Worm (Caenorhabditis elegans) whole organism, young adult: ENCODE results near the gene F14D2.8.

Experiments used
- B0019.2 ChIP-seq: fragments of 200-800 bp; sonication (Bioruptor generic); conservative IDR thresholded peaks from 2 replicates; pipeline ENCODE4 v1.3.6; 2022; ENCODE audit warnings: missing genetic modification reagents, missing genetic modification characterization, missing compliant biosample characterization
- B0261.1 ChIP-seq: sonication (generic microtip); optimal IDR thresholded peaks from 2 replicates; lab custom pipeline; 2016; ENCODE audit warnings: mild to moderate bottlenecking, missing genetic modification characterization, moderate library complexity, missing compliant biosample characterization
- F10E7.11 ChIP-seq: sonication (generic microtip); optimal IDR thresholded peaks from 2 replicates; lab custom pipeline; 2017; ENCODE audit warnings: mild to moderate bottlenecking, missing genetic modification characterization, moderate library complexity, missing compliant biosample characterization
- F57A8.1 ChIP-seq: fragments of 200-800 bp; sonication (Bioruptor generic); optimal IDR thresholded peaks from 2 replicates; lab custom pipeline; 2018; ENCODE audit warnings: mild to moderate bottlenecking, missing genetic modification characterization, moderate library complexity, missing compliant biosample characterization
- Y67H2A.10 ChIP-seq: fragments of 200-800 bp; sonication (Bioruptor generic); conservative IDR thresholded peaks from 2 replicates; pipeline ENCODE4 v1.3.6; 2022; ENCODE audit warnings: missing genetic modification reagents, missing genetic modification characterization, missing compliant biosample characterization
- Y95B8A.8 ChIP-seq: fragments of 200-800 bp; sonication (Bioruptor generic); IDR thresholded peaks from 2 replicates; pipeline ENCODE4 v1.3.6; 2022; ENCODE audit warnings: missing genetic modification reagents, missing genetic modification characterization, missing compliant biosample characterization
- akir-1 ChIP-seq: fragments of 200-800 bp; sonication (Bioruptor generic); optimal IDR thresholded peaks from 2 replicates; lab custom pipeline; 2018; ENCODE audit warnings: mild to moderate bottlenecking, missing genetic modification characterization, moderate library complexity, missing compliant biosample characterization
- aptf-3 ChIP-seq: fragments of 200-800 bp; sonication (Bioruptor generic); IDR thresholded peaks from 2 replicates; pipeline ENCODE4 v1.3.6; 2022; ENCODE audit warnings: missing genetic modification characterization, missing compliant biosample characterization
- attf-6 ChIP-seq: fragments of 200-800 bp; sonication (Bioruptor generic); IDR thresholded peaks from 2 replicates; pipeline ENCODE4 v1.3.6; 2022; ENCODE audit warnings: missing genetic modification reagents, missing genetic modification characterization, missing compliant biosample characterization
- cebp-1 ChIP-seq, 2 experiments: fragments of 200-800 bp in 1 of 2; sonication (Bioruptor generic) in 1 of 2; sonication (generic microtip) in 1 of 2; IDR thresholded peaks in 1 of 2; optimal IDR thresholded peaks in 1 of 2; 2 replicates each; pipeline versions ENCODE4 v1.3.6 to Lab custom; 2017 to 2022; ENCODE audit warnings: missing compliant biosample characterization in 2 of 2, missing genetic modification characterization in 2 of 2, mild to moderate bottlenecking in 1 of 2, missing genetic modification reagents in 1 of 2, moderate library complexity in 1 of 2
- ceh-27 ChIP-seq: fragments of 200-800 bp; sonication (Bioruptor generic); optimal IDR thresholded peaks from 2 replicates; lab custom pipeline; 2018; ENCODE audit warnings: mild to moderate bottlenecking, missing genetic modification characterization, moderate library complexity, missing compliant biosample characterization
- ceh-40 ChIP-seq: fragments of 200-800 bp; sonication (Bioruptor generic); IDR thresholded peaks from 2 replicates; pipeline ENCODE4 v1.3.6; 2022; ENCODE audit warnings: missing genetic modification characterization, missing compliant biosample characterization
- chd-7 ChIP-seq: sonication (generic microtip); optimal IDR thresholded peaks from 2 replicates; lab custom pipeline; 2016; ENCODE audit warnings: mild to moderate bottlenecking, missing genetic modification characterization, moderate library complexity, missing compliant biosample characterization
- efl-1 ChIP-seq: fragments of 150-350 bp; optimal IDR thresholded peaks from 2 replicates; lab custom pipeline; 2014; ENCODE audit warnings: missing biosample characterization, missing genetic modification reagents, missing genetic modification characterization
- egrh-3 ChIP-seq: fragments of 200-800 bp; sonication (Bioruptor generic); IDR thresholded peaks from 2 replicates; pipeline ENCODE4 v1.3.6; 2022; ENCODE audit warnings: missing genetic modification reagents, missing genetic modification characterization, missing compliant biosample characterization
- fkh-3 ChIP-seq: sonication (generic microtip); optimal IDR thresholded peaks from 2 replicates; lab custom pipeline; 2016; ENCODE audit warnings: mild to moderate bottlenecking, missing genetic modification characterization, missing compliant biosample characterization
- gei-17 ChIP-seq: fragments of 200-800 bp; sonication (Bioruptor generic); optimal IDR thresholded peaks from 2 replicates; lab custom pipeline; 2018; ENCODE audit warnings: mild to moderate bottlenecking, missing genetic modification characterization, missing compliant biosample characterization
- hlh-26 ChIP-seq: fragments of 200-800 bp; sonication (Bioruptor generic); conservative IDR thresholded peaks from 2 replicates; pipeline ENCODE4 v1.3.6; 2022; ENCODE audit warnings: missing genetic modification reagents, missing genetic modification characterization, missing compliant biosample characterization
- let-607 ChIP-seq, 2 experiments: fragments of 200-800 bp in 1 of 2; sonication (Bioruptor generic) in 1 of 2; sonication (generic microtip) in 1 of 2; optimal IDR thresholded peaks; 2 replicates each; lab custom pipeline; 2016 to 2018; ENCODE audit warnings: mild to moderate bottlenecking in 2 of 2, missing compliant biosample characterization in 2 of 2, missing genetic modification characterization in 2 of 2, moderate library complexity in 2 of 2, missing genotype in 1 of 2
- lin-26 ChIP-seq: fragments of 200-800 bp; sonication (Bioruptor generic); IDR thresholded peaks from 2 replicates; pipeline ENCODE4 v1.3.6; 2022; ENCODE audit warnings: missing genetic modification reagents, missing genetic modification characterization, missing compliant biosample characterization
- lir-1 ChIP-seq: fragments of 200-800 bp; sonication (Bioruptor generic); conservative IDR thresholded peaks from 2 replicates; pipeline ENCODE4 v1.3.6; 2022; ENCODE audit warnings: missing genetic modification reagents, missing genetic modification characterization, missing compliant biosample characterization
- lsl-1 ChIP-seq: fragments of 200-800 bp; sonication (Bioruptor generic); optimal IDR thresholded peaks from 2 replicates; lab custom pipeline; 2018; ENCODE audit warnings: mild to moderate bottlenecking, missing genetic modification characterization, moderate library complexity, missing compliant biosample characterization
- madf-3 ChIP-seq: fragments of 200-800 bp; sonication (Bioruptor generic); IDR thresholded peaks from 2 replicates; pipeline ENCODE4 v1.3.6; 2022; ENCODE audit warnings: missing genetic modification reagents, missing genetic modification characterization, missing compliant biosample characterization
- nhr-120 ChIP-seq: fragments of 200-800 bp; sonication (Bioruptor generic); IDR thresholded peaks from 2 replicates; pipeline ENCODE4 v1.3.6; 2022; ENCODE audit warnings: missing genetic modification characterization, missing compliant biosample characterization
- nhr-27 ChIP-seq: fragments of 200-800 bp; sonication (Bioruptor generic); optimal IDR thresholded peaks from 2 replicates; lab custom pipeline; 2018; ENCODE audit warnings: mild to moderate bottlenecking, missing genetic modification characterization, moderate library complexity, missing compliant biosample characterization
- nhr-80 ChIP-seq: sonication (generic microtip); optimal IDR thresholded peaks from 2 replicates; lab custom pipeline; 2016; ENCODE audit warnings: missing genetic modification characterization, missing compliant biosample characterization
- nhr-90 ChIP-seq: sonication (generic microtip); optimal IDR thresholded peaks from 2 replicates; lab custom pipeline; 2016; ENCODE audit warnings: missing genotype, mild to moderate bottlenecking, missing genetic modification characterization, missing compliant biosample characterization
- pbrm-1 ChIP-seq: fragments of 200-800 bp; sonication (Bioruptor generic); IDR thresholded peaks from 2 replicates; pipeline ENCODE4 v1.3.6; 2022; ENCODE audit warnings: missing genetic modification reagents, missing genetic modification characterization, missing compliant biosample characterization
- tbp1 ChIP-seq: fragments of 200-800 bp; sonication (Bioruptor generic); optimal IDR thresholded peaks from 2 replicates; lab custom pipeline; 2018; ENCODE audit warnings: mild to moderate bottlenecking, missing genetic modification characterization, missing compliant biosample characterization
- tlf-1 ChIP-seq: fragments of 200-800 bp; sonication (Bioruptor generic); optimal IDR thresholded peaks from 2 replicates; lab custom pipeline; 2018; ENCODE audit warnings: mild to moderate bottlenecking, missing genetic modification characterization, missing compliant biosample characterization
- zfh-2 ChIP-seq: fragments of 200-800 bp; sonication (Bioruptor generic); conservative IDR thresholded peaks from 2 replicates; pipeline ENCODE4 v1.3.6; 2022; ENCODE audit warnings: missing genetic modification reagents, missing genetic modification characterization, missing compliant biosample characterization
- zim-3 ChIP-seq: sonication (generic microtip); optimal IDR thresholded peaks from 2 replicates; lab custom pipeline; 2017; ENCODE audit warnings: mild to moderate bottlenecking, missing genetic modification characterization, moderate library complexity, missing compliant biosample characterization
- ztf-18 ChIP-seq: sonication (generic microtip); optimal IDR thresholded peaks from 2 replicates; lab custom pipeline; 2016; ENCODE audit warnings: missing genotype, mild to moderate bottlenecking, missing genetic modification characterization, missing compliant biosample characterization
- ztf-6 ChIP-seq: fragments of 200-800 bp; sonication (Bioruptor generic); IDR thresholded peaks from 2 replicates; pipeline ENCODE4 v1.3.6; 2022; ENCODE audit warnings: missing genetic modification reagents, missing genetic modification characterization, missing compliant biosample characterization

Gene F14D2.8

ce11 chrII:3341989-3342388 lies 7.7 kb downstream of the F14D2.8 start, which contains the start of gene F14D2.11:
F14D2.11 (minus strand) TSS chrII:3342089.
- no peak for TF ChIP-seq tlf-1
- peak; percentile 68 for TF ChIP-seq lsl-1 (GFP tag; lab: Kevin White, UChicago)
- no peak for TF ChIP-seq B0261.1 (tag; lab: Kevin White, UChicago)
- 0 out of 2 replicates have a peak, but pooled peaks have one; percentile 21 for TF ChIP-seq madf-3 (GFP tag; lab: Robert Waterston, UW)
- TF ChIP-seq gei-17 (GFP tag; lab: Kevin White, UChicago): no peak
- TF ChIP-seq, all 124 proteins: peak for 2

DNA sequence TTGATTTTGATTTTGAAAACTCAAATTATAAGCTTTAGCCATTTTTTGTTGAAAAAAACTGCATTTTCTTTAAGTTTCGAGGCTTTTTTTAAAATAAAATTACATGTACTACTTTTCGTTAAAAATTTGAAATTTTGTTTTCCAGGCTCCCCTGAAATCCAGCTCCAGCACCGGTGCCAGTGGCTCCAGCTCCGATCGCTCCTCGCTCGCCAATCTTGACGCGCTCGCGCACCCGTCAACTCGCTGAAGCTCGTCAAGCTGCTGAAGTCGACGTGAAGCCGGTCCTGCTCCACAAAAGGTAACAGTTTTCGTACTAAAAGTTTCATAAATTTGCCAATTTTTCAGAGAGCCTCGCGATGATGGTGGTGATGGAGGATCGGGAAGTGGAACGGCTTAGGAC lies 8.9 kb downstream of the F14D2.8 start:
- peak; percentile 72 for TF ChIP-seq zfh-2 (GFP tag; lab: Robert Waterston, UW)
- TF ChIP-seq akir-1 (GFP tag; lab: Kevin White, UChicago): no peak
- TF ChIP-seq egrh-3 (GFP tag; lab: Robert Waterston, UW): peak; percentile 73
- no peak for TF ChIP-seq nhr-80 (tag; lab: Kevin White, UChicago)
- TF ChIP-seq zim-3: no peak
- 0 out of 2 replicates have a peak, but pooled peaks have one; percentile 18 for TF ChIP-seq Y95B8A.8 (GFP tag; lab: Robert Waterston, UW)
- TF ChIP-seq F10E7.11 (tag; lab: Kevin White, UChicago): no peak
- TF ChIP-seq fkh-3: no peak
- no peak for TF ChIP-seq ceh-27 (GFP tag; lab: Kevin White, UChicago)
- no peak for TF ChIP-seq B0019.2 (GFP tag; lab: Robert Waterston, UW)
- TF ChIP-seq hlh-26 (GFP tag; lab: Robert Waterston, UW): no peak
- no peak for TF ChIP-seq chd-7 (tag; lab: Kevin White, UChicago)

ce11 chrII:3340251-3340650 lies 9.4 kb downstream of the F14D2.8 start, which contains the start of gene F14D2.5:
F14D2.5 (plus strand) TSS chrII:3340551.
- TF ChIP-seq lin-26 (GFP tag; lab: Robert Waterston, UW) (no peak), nhr-120 (no peak), lir-1 (GFP tag; lab: Robert Waterston, UW) (no peak), Y67H2A.10 (GFP tag; lab: Robert Waterston, UW) (no peak)

- TF ChIP-seq pbrm-1 (GFP tag; lab: Robert Waterston, UW) (no peak), attf-6 (GFP tag; lab: Robert Waterston, UW) (no peak), let-607 (tag; optimal IDR thresholded peaks at IDR 0.05; lab: Kevin White, UChicago) (no peak), tbp1 (GFP tag; lab: Kevin White, UChicago) (no peak), B0019.2 (GFP tag; lab: Robert Waterston, UW) (no peak), efl-1 (no peak), ztf-6 (no peak), nhr-27 (tag; lab: Kevin White, UChicago) (no peak), cebp-1 (GFP tag; IDR thresholded peaks at IDR 0.05; lab: Robert Waterston, UW) (no peak), cebp-1 (tag; optimal IDR thresholded peaks at IDR 0.05; lab: Kevin White, UChicago) (no peak), F57A8.1 (no peak), aptf-3 (no peak), nhr-90 (tag; lab: Kevin White, UChicago) (no peak), ztf-18 (tag; lab: Kevin White, UChicago) (no peak), ceh-40 (no peak)
These were observed 11.1 kb downstream of the F14D2.8 start, which contains the start of gene F14D2.7 for ce11 chrII:3338556-3338955. F14D2.7 (minus strand) TSS chrII:3338656.
